Worm (Caenorhabditis elegans) whole organism, L2 larva: ENCODE results near the gene F26G1.5.

Source experiments
- C34F6.9 ChIP-seq: fragments of 150-350 bp; optimal IDR thresholded peaks from 2 replicates; lab custom pipeline; 2014; ENCODE audit warnings: missing biosample characterization, missing genetic modification characterization
- aly-2 ChIP-seq: fragments of 150-350 bp; optimal IDR thresholded peaks from 2 replicates; lab custom pipeline; 2014; ENCODE audit warnings: missing biosample characterization, missing genetic modification characterization
- blmp-1 ChIP-seq: sonication (generic microtip); optimal IDR thresholded peaks from 2 replicates; lab custom pipeline; 2017; ENCODE audit warnings: missing genetic modification characterization, mild to moderate bottlenecking, missing compliant biosample characterization, antibody characterized with exemption, moderate library complexity; ENCODE audit not compliant: insufficient read depth
- nhr-10 ChIP-seq: sonication (generic microtip); optimal IDR thresholded peaks from 2 replicates; lab custom pipeline; 2017; ENCODE audit warnings: missing biosample characterization, missing genetic modification characterization
- nhr-11 ChIP-seq: fragments of 150-350 bp; optimal IDR thresholded peaks from 2 replicates; lab custom pipeline; 2014; ENCODE audit warnings: missing biosample characterization, missing genetic modification characterization
- nhr-23 ChIP-seq: fragments of 150-350 bp; optimal IDR thresholded peaks from 2 replicates; lab custom pipeline; 2014; ENCODE audit warnings: missing biosample characterization, missing genetic modification reagents, missing genetic modification characterization
- nhr-237 ChIP-seq: fragments of 150-350 bp; optimal IDR thresholded peaks from 2 replicates; lab custom pipeline; 2014; ENCODE audit warnings: missing biosample characterization, missing genetic modification characterization
- unc-62 ChIP-seq: fragments of 150-350 bp; optimal IDR thresholded peaks from 2 replicates; lab custom pipeline; 2014; ENCODE audit warnings: missing biosample characterization, missing genetic modification reagents, missing genetic modification characterization

DNA sequence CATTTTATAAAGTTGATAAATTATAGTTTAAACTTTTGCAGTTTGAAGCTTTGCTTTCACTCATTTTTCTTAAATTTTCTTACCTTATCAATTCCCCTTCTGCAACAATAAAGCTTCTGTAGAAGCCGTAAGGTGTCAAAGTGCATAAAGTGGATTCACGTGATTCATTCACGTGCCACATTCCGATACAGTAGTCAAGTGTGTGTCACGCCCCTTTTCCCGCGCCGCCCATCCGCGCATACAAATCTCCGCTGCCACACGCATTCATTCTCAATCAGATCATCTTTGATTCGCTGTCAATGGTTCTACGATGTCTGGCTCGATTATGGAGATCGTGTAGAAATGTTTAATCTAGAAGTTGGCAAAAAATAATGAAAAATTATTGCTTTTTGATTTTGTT is 24.1 kb downstream of the F26G1.5 start:
- no peak for TF ChIP-seq nhr-10
- TF ChIP-seq nhr-237 (tag; lab: Kevin White, UChicago) = no peak
- TF ChIP-seq nhr-11 = no peak
- no peak for TF ChIP-seq unc-62 (GFP tag; lab: Kevin White, UChicago)
- TF ChIP-seq C34F6.9 (tag; lab: Kevin White, UChicago) = no peak
- no peak for TF ChIP-seq blmp-1
- no peak for TF ChIP-seq aly-2
- TF ChIP-seq nhr-23 = no peak
